Worm (Caenorhabditis elegans): ENCODE results near the gene srw-117.

srw-117 gene

DNA sequence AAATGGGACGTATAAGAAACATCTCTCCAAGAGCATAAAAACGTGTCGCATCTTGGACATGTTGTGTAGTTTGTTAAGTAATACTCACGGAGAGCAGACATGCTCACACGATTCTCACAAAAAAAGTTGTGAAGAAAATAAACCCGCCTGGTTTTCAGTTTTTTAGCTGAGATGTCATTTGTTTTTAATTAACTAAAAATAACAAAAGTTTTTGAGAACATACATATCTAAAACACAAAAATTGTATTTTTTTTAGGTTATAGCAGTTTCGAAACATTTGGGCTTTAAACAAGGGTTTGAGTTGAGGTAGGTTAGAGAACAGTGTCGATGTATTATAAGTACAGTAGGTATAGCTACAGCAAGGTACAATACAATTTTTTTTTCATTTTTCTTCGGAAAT is 18.5 kb downstream of the srw-117 start, which contains the start of gene srh-88:
srh-88 (minus strand) TSS at position 101 of the 400 bp plus-strand sequence.
- TF ChIP-seq T20F7.1 (GFP tag; optimal IDR thresholded peaks at IDR 0.05) (no peak), unc-130 (GFP tag; optimal IDR thresholded peaks at IDR 0.05) (no peak), nhr-102 (tag; optimal IDR thresholded peaks at IDR 0.05) (no peak), nhr-6 (tag; optimal IDR thresholded peaks at IDR 0.05) (no peak), nhr-25 (tag; optimal IDR thresholded peaks at IDR 0.05; ENCODE audit: borderline replicate concordance, insufficient read depth) (no peak), ama-1 (optimal IDR thresholded peaks at IDR 0.05) (no peak), tag-97 (GFP tag; IDR thresholded peaks at IDR 0.05) (no peak), duxl-1 (tag; optimal IDR thresholded peaks at IDR 0.05; ENCODE audit: poor library complexity) (no peak), F44E2.7 (GFP tag; IDR thresholded peaks at IDR 0.05) (no peak), nhr-237 (tag; optimal IDR thresholded peaks at IDR 0.05) (no peak), lin-1 (GFP tag; IDR thresholded peaks at IDR 0.05) (no peak), zip-2 (tag; optimal IDR thresholded peaks at IDR 0.05) (no peak), ces-1 (GFP tag; optimal IDR thresholded peaks at IDR 0.05) (no peak), saeg-2 (GFP tag; IDR thresholded peaks at IDR 0.05) (no peak), daf-19 (GFP tag; conservative IDR thresholded peaks at IDR 0.05) (no peak), mdt-29 (GFP tag; IDR thresholded peaks at IDR 0.05) (no peak), daf-12 (tag; optimal IDR thresholded peaks at IDR 0.05) (no peak)

DNA sequence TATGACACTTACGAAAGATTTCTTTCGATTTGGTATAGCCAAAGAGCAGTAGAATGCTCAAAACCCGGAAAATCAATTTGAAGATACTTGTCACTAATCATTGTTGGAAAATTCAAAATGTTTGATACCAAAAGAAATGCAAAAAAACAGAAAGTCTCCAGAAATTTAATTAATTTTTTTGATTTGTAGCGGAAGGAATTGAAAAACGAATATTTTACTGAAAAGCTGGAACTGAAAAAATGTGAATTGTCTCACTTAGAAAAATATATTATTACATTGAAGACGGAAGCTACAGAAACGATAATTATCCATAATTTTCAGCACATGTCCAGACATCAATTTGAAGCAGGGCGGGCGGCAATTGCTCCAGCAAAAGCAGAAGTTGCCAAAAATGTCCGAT is 20.3 kb downstream of the srw-117 start, which contains the start of gene srw-138:
srw-138 (minus strand) TSS at position 101 of the 400 bp plus-strand sequence.
- TF ChIP-seq hlh-11 (tag; optimal IDR thresholded peaks at IDR 0.05) (no peak), tra-1 (GFP tag; IDR thresholded peaks at IDR 0.05) (no peak), egl-27 (tag; optimal IDR thresholded peaks at IDR 0.05) (no peak), unc-62 (GFP tag; optimal IDR thresholded peaks at IDR 0.05 in 1 of 2) (peak in 1 of 2 experiments; percentile 60), unc-62 (tag; optimal IDR thresholded peaks at IDR 0.05) (no peak), nhr-48 (tag; optimal IDR thresholded peaks at IDR 0.05) (no peak), aha-1 (tag) (peak; percentile 40), lin-38 (GFP tag; IDR thresholded peaks at IDR 0.05) (no peak)

DNA sequence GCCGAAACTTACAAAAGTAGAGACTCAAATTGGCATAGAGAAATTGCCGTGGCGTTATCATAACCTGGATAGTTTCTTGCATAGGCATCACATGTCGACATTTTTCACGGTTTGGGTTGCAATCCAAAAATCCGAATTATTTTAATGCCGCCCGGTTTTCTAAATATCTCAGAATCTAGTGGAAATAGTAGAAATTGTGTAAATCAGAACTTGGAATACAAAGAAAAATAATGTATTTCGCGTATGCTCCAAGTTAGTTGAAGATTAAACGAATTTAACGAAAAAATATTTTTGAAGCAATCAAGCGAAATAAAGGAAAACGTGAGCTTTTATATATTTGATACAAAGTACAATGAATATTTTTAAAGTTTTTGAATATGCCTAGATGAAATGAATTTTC is 22.4 kb downstream of the srw-117 start, which contains the start of gene srw-144:
srw-144 (minus strand) TSS at position 101 of the 400 bp plus-strand sequence.
- TF ChIP-seq cey-2 (tag; optimal IDR thresholded peaks at IDR 0.05; ENCODE audit: borderline replicate concordance, insufficient read depth) (no peak), ceh-28 (tag; optimal IDR thresholded peaks at IDR 0.05) (no peak), nhr-76 (tag; optimal IDR thresholded peaks at IDR 0.05) (no peak), nhr-41 (GFP tag; IDR thresholded peaks at IDR 0.05) (no peak), daf-12 (tag; optimal IDR thresholded peaks at IDR 0.05) (no peak), lin-29 (GFP tag; IDR thresholded peaks at IDR 0.05) (no peak), daf-19 (GFP tag; conservative IDR thresholded peaks at IDR 0.05) (no peak), nhr-48 (tag; optimal IDR thresholded peaks at IDR 0.05) (no peak), dmd-8 (GFP tag; IDR thresholded peaks at IDR 0.05) (no peak), vab-7 (GFP tag; IDR thresholded peaks at IDR 0.05) (no peak), ama-1 (optimal IDR thresholded peaks at IDR 0.05) (no peak), zip-2 (tag; optimal IDR thresholded peaks at IDR 0.05) (no peak), unc-62 (GFP tag; optimal IDR thresholded peaks at IDR 0.05 in 1 of 2) (no peak), unc-62 (tag; optimal IDR thresholded peaks at IDR 0.05) (no peak), ceh-32 (tag; optimal IDR thresholded peaks at IDR 0.05; ENCODE audit: poor library complexity) (no peak), rbr-2 (tag; optimal IDR thresholded peaks at IDR 0.05) (no peak), pqm-1 (tag; optimal IDR thresholded peaks at IDR 0.05) (no peak), spr-1 (tag; optimal IDR thresholded peaks at IDR 0.05) (no peak), lin-38 (GFP tag; IDR thresholded peaks at IDR 0.05) (no peak)

DNA sequence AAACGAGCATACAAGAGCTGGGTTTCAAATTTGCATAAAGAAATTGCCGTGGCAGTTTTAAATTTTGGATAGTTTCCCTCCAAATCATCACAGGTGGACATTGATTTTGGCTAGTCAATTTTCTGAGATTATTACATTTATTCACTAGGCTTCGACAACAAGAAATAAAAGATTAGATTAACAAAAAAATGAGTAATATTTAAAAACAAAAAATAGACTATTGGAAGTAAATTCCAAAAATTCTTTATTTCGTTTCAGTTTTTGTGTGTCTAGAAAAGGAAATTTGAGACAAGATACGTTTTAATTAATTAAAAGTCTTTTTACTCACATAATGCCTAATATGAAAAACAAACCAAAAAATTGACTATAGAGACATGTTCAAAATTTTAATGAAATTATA is 25.0 kb downstream of the srw-117 start, which contains the start of gene srw-142:
srw-142 (minus strand) TSS at position 101 of the 400 bp plus-strand sequence.
- TF ChIP-seq gei-8 (GFP tag; optimal IDR thresholded peaks at IDR 0.05), result no peak
- no peak for TF ChIP-seq dmd-6 (GFP tag; IDR thresholded peaks at IDR 0.05)
- no peak for TF ChIP-seq vab-7 (GFP tag; IDR thresholded peaks at IDR 0.05)
- TF ChIP-seq aly-2 (tag; optimal IDR thresholded peaks at IDR 0.05), result no peak
- TF ChIP-seq nhr-41 (GFP tag; IDR thresholded peaks at IDR 0.05), result no peak
- no peak for TF ChIP-seq nhr-10 (tag; optimal IDR thresholded peaks at IDR 0.05)
- TF ChIP-seq Y5F2A.4 (GFP tag; optimal IDR thresholded peaks at IDR 0.05), result no peak
- no peak for TF ChIP-seq ceh-82 (tag; optimal IDR thresholded peaks at IDR 0.05)
- no peak for TF ChIP-seq ztf-7 (tag; optimal IDR thresholded peaks at IDR 0.05)
- no peak for TF ChIP-seq egl-43 (GFP tag; IDR thresholded peaks at IDR 0.05)
- TF ChIP-seq ceh-20 (GFP tag; IDR thresholded peaks at IDR 0.05), result no peak
- no peak for TF ChIP-seq sdz-12 (GFP tag; optimal IDR thresholded peaks at IDR 0.05)
- TF ChIP-seq mdl-1 (tag; optimal IDR thresholded peaks at IDR 0.05), result no peak
- no peak for TF ChIP-seq dve-1 (tag; optimal IDR thresholded peaks at IDR 0.05; ENCODE audit: insufficient read depth)

Data from whole organism, L4 larva.